Fruit fly (Drosophila melanogaster): Measurements from ENCODE around the gene CG6310.

DNA sequence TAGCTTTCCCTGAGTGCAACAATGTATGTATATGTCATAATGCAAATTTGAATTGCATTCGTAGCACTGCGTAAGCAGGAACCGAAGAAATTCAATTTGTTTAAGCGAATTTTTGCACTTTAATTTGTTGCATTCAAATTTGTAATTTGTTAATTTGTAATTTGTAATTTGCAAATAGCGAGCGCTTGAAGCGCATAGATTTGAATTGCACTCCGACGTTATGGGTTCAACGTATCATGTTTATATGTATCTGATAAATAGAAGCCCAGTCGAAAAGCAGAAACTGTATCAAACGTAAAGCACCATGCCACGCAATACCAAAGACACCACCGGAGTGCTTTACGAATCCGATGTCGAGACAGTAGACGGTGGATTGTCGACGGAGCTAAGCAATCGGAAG is 46.4 kb downstream of the CG6310 start, which contains the start of gene Fad2:
- no peak for TF ChIP-seq pan (optimal IDR thresholded peaks at IDR 0.05)
- no peak for TF ChIP-seq psq (optimal IDR thresholded peaks at IDR 0.05)
- no peak for TF ChIP-seq usp (GFP tag; optimal IDR thresholded peaks at IDR 0.05)
- TF ChIP-seq CG8478 (optimal IDR thresholded peaks at IDR 0.05): no peak
